Fruit fly (Drosophila melanogaster): ENCODE results near the gene nonC.

Gene nonC

DNA sequence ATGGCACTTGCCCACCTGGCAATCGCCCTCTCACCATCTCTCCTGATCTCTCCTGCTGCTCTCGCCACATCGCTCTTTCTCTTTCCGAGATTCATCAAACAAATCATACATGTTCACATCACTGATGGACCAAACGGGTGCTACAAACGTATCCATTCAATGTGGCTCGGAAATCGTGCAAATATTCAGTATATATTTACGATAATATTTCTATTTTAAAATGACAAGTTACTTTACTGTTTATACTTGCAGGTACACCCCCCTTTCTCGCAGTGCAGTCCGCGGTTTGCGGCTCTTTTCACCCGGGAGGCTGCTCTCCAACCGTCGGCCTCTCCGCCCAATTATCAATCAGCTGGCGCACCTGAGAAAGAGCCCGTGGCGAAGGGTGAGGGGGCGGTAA lies 32.8 kb upstream of the nonC start (continued):
- TF ChIP-seq Met (GFP tag; optimal IDR thresholded peaks at IDR 0.05): no peak
- TF ChIP-seq CG3919 (GFP tag; optimal IDR thresholded peaks at IDR 0.05): peak; percentile 74
- peak; percentile 33 for TF ChIP-seq CG11902 (GFP tag; optimal IDR thresholded peaks at IDR 0.05)
- TF ChIP-seq CG16779 (tag; optimal IDR thresholded peaks at IDR 0.05): peak; percentile 47
- TF ChIP-seq fd59A (GFP tag; optimal IDR thresholded peaks at IDR 0.05): no peak
- no peak for TF ChIP-seq CG6808 (GFP tag; optimal IDR thresholded peaks at IDR 0.05)
- no peak for TF ChIP-seq CG10669 (GFP tag; optimal IDR thresholded peaks at IDR 0.05)
- no peak for TF ChIP-seq spab (GFP tag; optimal IDR thresholded peaks at IDR 0.05)
- peak; percentile 74 for TF ChIP-seq Gug (GFP tag; IDR thresholded peaks at IDR 0.05)
- peak; percentile 87 for TF ChIP-seq dac (GFP tag; optimal IDR thresholded peaks at IDR 0.05)

DNA sequence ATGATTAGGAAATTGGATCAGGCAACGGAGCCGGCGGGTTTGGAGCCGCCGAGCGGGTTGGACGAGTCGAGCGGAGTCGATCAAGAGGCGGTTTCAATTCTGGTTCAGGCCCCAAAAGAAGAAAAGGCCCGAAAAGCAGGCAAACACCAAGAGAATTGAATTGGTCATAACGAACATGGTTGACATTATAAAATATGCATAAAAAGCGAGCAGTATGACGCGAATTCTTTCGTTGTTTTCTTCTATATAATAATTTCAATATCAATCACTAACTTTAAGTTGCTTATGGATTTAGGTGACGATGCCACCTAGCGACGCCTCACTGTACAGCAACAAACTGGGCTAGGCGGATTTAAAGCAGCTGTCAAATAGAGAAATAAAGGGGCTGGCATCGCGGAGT lies 31.4 kb upstream of the nonC start:
- TF ChIP-seq salr (GFP tag; optimal IDR thresholded peaks at IDR 0.05) (no peak), CG6163 (GFP tag; IDR thresholded peaks at IDR 0.05) (peak; percentile 60; the same call in 1 of the 3 replicates), CG32006 (GFP tag; optimal IDR thresholded peaks at IDR 0.05) (no peak), CG8319 (GFP tag; optimal IDR thresholded peaks at IDR 0.05) (no peak), Sox14 (GFP tag; optimal IDR thresholded peaks at IDR 0.05) (no peak), Gug (GFP tag; IDR thresholded peaks at IDR 0.05) (peak; percentile 37; the same call in 1 of the 2 replicates), eg (GFP tag; IDR thresholded peaks at IDR 0.05) (peak; percentile 68), svp (GFP tag) (no peak), CG15336 (GFP tag; IDR thresholded peaks at IDR 0.05) (peak; percentile 29; the same call in 1 of the 2 replicates), CG11294 (GFP tag; IDR thresholded peaks at IDR 0.05) (peak; percentile 37; the same call in 1 of the 2 replicates), CG16779 (tag; optimal IDR thresholded peaks at IDR 0.05) (no peak), fkh (GFP tag; optimal IDR thresholded peaks at IDR 0.05) (no peak), CG3919 (GFP tag; optimal IDR thresholded peaks at IDR 0.05) (no peak)

DNA sequence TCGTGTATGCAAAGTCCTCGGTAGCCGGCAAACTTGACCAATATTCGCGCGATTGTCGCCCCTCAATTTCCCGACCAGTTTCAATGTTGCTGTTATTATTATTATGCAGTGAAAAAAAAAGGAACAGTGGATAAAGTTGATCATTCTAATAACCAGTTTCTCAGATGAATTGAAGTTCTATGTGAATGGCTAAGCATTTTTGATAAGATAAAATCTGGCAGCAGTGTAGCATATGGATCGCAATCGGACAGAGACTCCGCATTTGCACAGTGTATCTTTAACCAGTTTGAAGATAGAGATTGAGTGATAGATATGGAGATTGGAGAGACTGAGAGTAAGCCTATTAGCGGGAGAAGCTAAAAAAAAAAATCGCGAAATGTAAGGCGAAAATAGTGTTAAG lies 30.9 kb upstream of the nonC start:
- TF ChIP-seq CG32006 (GFP tag; optimal IDR thresholded peaks at IDR 0.05) (peak; percentile 94), svp (GFP tag) (peak; percentile 74), ss (GFP tag; optimal IDR thresholded peaks at IDR 0.05) (peak in 1 of 2 experiments; percentile 32), salr (GFP tag; optimal IDR thresholded peaks at IDR 0.05) (peak; percentile 28 to 72), Ets96B (tag; optimal IDR thresholded peaks at IDR 0.05) (no peak), Eip75B (GFP tag; optimal IDR thresholded peaks at IDR 0.05) (peak; percentile 75), spab (GFP tag; optimal IDR thresholded peaks at IDR 0.05) (peak; percentile 25), CG3032 (tag; optimal IDR thresholded peaks at IDR 0.05) (peak; percentile 38), eg (GFP tag; IDR thresholded peaks at IDR 0.05) (peak; percentile 96), CG11294 (GFP tag; IDR thresholded peaks at IDR 0.05) (peak; percentile 86), acj6 (GFP tag; optimal IDR thresholded peaks at IDR 0.05) (peak; percentile 72), CG9139 (GFP tag; optimal IDR thresholded peaks at IDR 0.05) (no peak), Sox102F (GFP tag; optimal IDR thresholded peaks at IDR 0.05) (peak; percentile 59), fd85E (GFP tag; optimal IDR thresholded peaks at IDR 0.05) (peak; percentile 26), vri (GFP tag; optimal IDR thresholded peaks at IDR 0.05) (peak; percentile 23), Hr38 (GFP tag; optimal IDR thresholded peaks at IDR 0.05) (peak; percentile 75), CG31627 (GFP tag; optimal IDR thresholded peaks at IDR 0.05) (peak; percentile 64), Sox14 (GFP tag; optimal IDR thresholded peaks at IDR 0.05) (peak; percentile 76), CG15336 (GFP tag; IDR thresholded peaks at IDR 0.05) (peak; percentile 94), CG8632 (GFP tag; optimal IDR thresholded peaks at IDR 0.05) (peak; percentile 63), Ets21C (GFP tag; optimal IDR thresholded peaks at IDR 0.05) (peak; percentile 23), Blimp-1 (GFP tag; optimal IDR thresholded peaks at IDR 0.05) (no peak), topi (GFP tag; optimal IDR thresholded peaks at IDR 0.05) (peak; percentile 74), Eip78C (GFP tag) (peak; percentile 93), CG6808 (GFP tag; optimal IDR thresholded peaks at IDR 0.05) (peak; percentile 36), fkh (GFP tag; optimal IDR thresholded peaks at IDR 0.05) (no peak), Hr39 (GFP tag; optimal IDR thresholded peaks at IDR 0.05) (peak; percentile 58), dsx (GFP tag; optimal IDR thresholded peaks at IDR 0.05; ENCODE audit: poor library complexity, severe bottlenecking) (peak; percentile 38), CG8119 (GFP tag; IDR thresholded peaks at IDR 0.05) (peak; percentile 93), CG4318 (GFP tag; optimal IDR thresholded peaks at IDR 0.05) (peak; percentile 90), esn (GFP tag; optimal IDR thresholded peaks at IDR 0.05) (peak; percentile 56), Smox (GFP tag; optimal IDR thresholded peaks at IDR 0.05) (peak; percentile 45), Lpt (GFP tag; optimal IDR thresholded peaks at IDR 0.05) (peak; percentile 90), achi (GFP tag; optimal IDR thresholded peaks at IDR 0.05) (peak; percentile 80), CG11902 (GFP tag; optimal IDR thresholded peaks at IDR 0.05) (peak; percentile 26), lz (GFP tag; optimal IDR thresholded peaks at IDR 0.05) (peak; percentile 69), CG6163 (GFP tag; IDR thresholded peaks at IDR 0.05) (peak; percentile 90), dac (GFP tag; optimal IDR thresholded peaks at IDR 0.05) (peak; percentile 91), CG6276 (GFP tag; optimal IDR thresholded peaks at IDR 0.05) (peak; percentile 88)

Data from whole organism, prepupa.